Fruit fly (Drosophila melanogaster): ENCODE results near the gene CG7101.

DNA sequence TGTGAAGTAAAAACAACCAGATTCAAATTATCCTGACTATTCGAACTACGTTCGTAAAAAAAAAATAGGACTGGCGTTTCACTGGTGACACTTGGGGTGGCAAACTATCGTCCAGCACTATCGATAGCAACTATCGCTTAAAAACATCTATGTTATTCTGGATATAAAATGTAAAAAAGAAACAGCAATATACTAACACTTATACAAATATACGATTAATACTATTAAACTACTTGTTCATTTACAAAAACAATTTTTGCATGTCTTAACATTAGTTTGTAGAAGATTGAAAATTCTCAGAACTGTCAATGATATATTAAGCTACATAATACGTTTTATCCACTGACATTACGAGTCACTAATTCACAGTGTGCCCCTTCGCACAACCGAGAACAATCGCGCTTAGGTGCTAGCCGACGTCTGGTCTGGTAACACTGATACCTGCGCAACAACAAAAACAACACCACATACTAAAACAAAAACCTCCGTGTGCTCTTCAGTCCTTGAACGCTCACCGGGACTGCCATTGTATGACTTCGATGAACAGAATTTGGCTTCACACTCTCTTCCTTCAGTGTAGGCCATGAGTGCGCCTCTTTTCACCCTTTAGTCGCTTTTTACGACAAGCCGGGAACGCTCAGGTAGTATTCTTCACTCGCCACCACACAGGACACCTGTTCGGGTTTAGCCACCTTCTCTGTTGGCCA, 46.8 kb upstream of the CG7101 start, which contains the start of gene CG18259:
- TF ChIP-seq h (optimal IDR thresholded peaks at IDR 0.05) (no peak), Sin3A (optimal IDR thresholded peaks at IDR 0.05) (peak; percentile 85), psq (optimal IDR thresholded peaks at IDR 0.05) (no peak), Myc (optimal IDR thresholded peaks at IDR 0.05) (no peak), ttk (optimal IDR thresholded peaks at IDR 0.05) (no peak)

All from Kc167 (cell line).